Fruit fly (Drosophila melanogaster): ENCODE measurements around the gene ppk27.

Gene ppk27

dm6 chr3L:3769157-3769556 is 14.2 kb upstream of the ppk27 start:
- peak; percentile 13 for TF ChIP-seq CG31365 (tag; optimal IDR thresholded peaks at IDR 0.05)
- no peak for TF ChIP-seq Fer1 (GFP tag; optimal IDR thresholded peaks at IDR 0.05)
- TF ChIP-seq eve (GFP tag; optimal IDR thresholded peaks at IDR 0.05) = no peak
- no peak for TF ChIP-seq CG17802 (tag; optimal IDR thresholded peaks at IDR 0.05)
- TF ChIP-seq tna (GFP tag; IDR thresholded peaks at IDR 0.05; ENCODE audit: partially characterized antibody) = no peak
- no peak for TF ChIP-seq Sry-β (GFP tag; optimal IDR thresholded peaks at IDR 0.05)
- peak; percentile 15 for TF ChIP-seq stwl (tag; optimal IDR thresholded peaks at IDR 0.05)
- TF ChIP-seq al (GFP tag; IDR thresholded peaks at IDR 0.05) = no peak
- TF ChIP-seq C15 (GFP tag; IDR thresholded peaks at IDR 0.05) = no peak
- no peak for TF ChIP-seq Poxn (GFP tag; IDR thresholded peaks at IDR 0.05)
- no peak for TF ChIP-seq CG12236 (GFP tag; optimal IDR thresholded peaks at IDR 0.05)
- TF ChIP-seq ara (GFP tag; IDR thresholded peaks at IDR 0.05) = 0 out of 2 replicates have a peak, but pooled peaks have one; percentile 33
- no peak for TF ChIP-seq BtbVII (GFP tag; optimal IDR thresholded peaks at IDR 0.05)
- no peak for TF ChIP-seq Hmr (GFP tag; optimal IDR thresholded peaks at IDR 0.05)
- TF ChIP-seq gcm (GFP tag; optimal IDR thresholded peaks at IDR 0.05) = no peak
- TF ChIP-seq CG10959 (GFP tag; IDR thresholded peaks at IDR 0.05) = no peak
- no peak for TF ChIP-seq stc (GFP tag; IDR thresholded peaks at IDR 0.05)
- no peak for TF ChIP-seq CG12219 (GFP tag; optimal IDR thresholded peaks at IDR 0.05)
- TF ChIP-seq CG2889 (GFP tag; IDR thresholded peaks at IDR 0.05) = no peak
- no peak for TF ChIP-seq Max (GFP tag; optimal IDR thresholded peaks at IDR 0.05)
- no peak for TF ChIP-seq CG10431 (GFP tag; optimal IDR thresholded peaks at IDR 0.05)
- no peak for TF ChIP-seq emc (GFP tag; optimal IDR thresholded peaks at IDR 0.05)
- peak; percentile 0 for TF ChIP-seq CG17385 (GFP tag; optimal IDR thresholded peaks at IDR 0.05)
- TF ChIP-seq Dfd (GFP tag; optimal IDR thresholded peaks at IDR 0.05) = no peak
- no peak for TF ChIP-seq MBD-R2 (GFP tag; IDR thresholded peaks at IDR 0.05)
- peak; percentile 53 for TF ChIP-seq CG14965 (GFP tag; optimal IDR thresholded peaks at IDR 0.05; ENCODE audit: borderline replicate concordance)
- peak; percentile 88 for TF ChIP-seq CTCF (GFP tag; optimal IDR thresholded peaks at IDR 0.05)
- TF ChIP-seq fd102C (GFP tag; optimal IDR thresholded peaks at IDR 0.05) = no peak
- TF ChIP-seq mam (GFP tag; optimal IDR thresholded peaks at IDR 0.05) = no peak
- TF ChIP-seq pita (GFP tag; optimal IDR thresholded peaks at IDR 0.05) = no peak
- TF ChIP-seq Spps (tag; optimal IDR thresholded peaks at IDR 0.05) = no peak
- no peak for TF ChIP-seq tio (GFP tag; optimal IDR thresholded peaks at IDR 0.05)
- no peak for TF ChIP-seq chif (GFP tag; optimal IDR thresholded peaks at IDR 0.05)
- no peak for TF ChIP-seq CG6689 (GFP tag; IDR thresholded peaks at IDR 0.05)
- 0 out of 2 replicates have a peak, but pooled peaks have one; percentile 36 for TF ChIP-seq nerfin-2 (GFP tag; IDR thresholded peaks at IDR 0.05; ENCODE audit: partially characterized antibody)
- no peak for TF ChIP-seq sob (GFP tag; IDR thresholded peaks at IDR 0.05)
- no peak for TF ChIP-seq zen2 (GFP tag; IDR thresholded peaks at IDR 0.05; ENCODE audit: partially characterized antibody)
- TF ChIP-seq schlank (tag; optimal IDR thresholded peaks at IDR 0.05) = no peak
- no peak for TF ChIP-seq gfzf (GFP tag; optimal IDR thresholded peaks at IDR 0.05)
- no peak for TF ChIP-seq CG6854 (GFP tag; optimal IDR thresholded peaks at IDR 0.05)
- TF ChIP-seq D19B (GFP tag; optimal IDR thresholded peaks at IDR 0.05) = no peak
- TF ChIP-seq CG10366 (GFP tag; IDR thresholded peaks at IDR 0.05) = no peak
- TF ChIP-seq CG10462 (GFP tag; optimal IDR thresholded peaks at IDR 0.05) = no peak
- TF ChIP-seq HLH3B (GFP tag; IDR thresholded peaks at IDR 0.05) = no peak
- TF ChIP-seq ken (GFP tag; IDR thresholded peaks at IDR 0.05) = no peak
- no peak for TF ChIP-seq abd-A (tag; optimal IDR thresholded peaks at IDR 0.05)
- TF ChIP-seq CG11504 (tag; optimal IDR thresholded peaks at IDR 0.05) = no peak
- no peak for TF ChIP-seq CG18476 (GFP tag; optimal IDR thresholded peaks at IDR 0.05)
- TF ChIP-seq CG32772 (GFP tag; IDR thresholded peaks at IDR 0.05) = no peak
- TF ChIP-seq CG8944 (GFP tag; optimal IDR thresholded peaks at IDR 0.05) = no peak
- TF ChIP-seq NK7.1 (GFP tag; optimal IDR thresholded peaks at IDR 0.05) = no peak
- TF ChIP-seq CG10654 (GFP tag; optimal IDR thresholded peaks at IDR 0.05) = no peak
- peak; percentile 35 for TF ChIP-seq Med (GFP tag)
